In the genomic region with DNA sequence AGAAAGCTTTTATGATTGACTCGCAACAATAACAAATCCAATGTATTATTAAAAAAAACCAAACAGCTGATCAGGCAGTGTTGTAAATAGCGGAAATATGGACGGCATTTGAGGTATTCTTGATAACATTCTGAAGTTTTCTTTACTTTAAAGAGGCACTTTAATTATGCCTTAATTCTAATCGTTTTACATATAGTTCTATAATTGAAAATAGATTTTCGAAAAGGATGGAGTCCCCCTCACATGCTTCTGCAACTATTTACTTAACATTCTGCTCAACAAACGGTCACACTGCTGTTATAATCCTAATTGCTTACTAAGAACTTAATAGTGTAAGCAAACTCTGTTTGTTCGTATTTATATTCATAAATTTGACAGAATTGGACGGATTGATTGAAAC, we compare ENCODE assay signal across 1 fruit fly cellular context.
TF ChIP-seq lines count a peak whose summit lies in the region.

TSS of gene CG10068 (minus strand) at position 62 of the 400 bp plus-strand sequence.

TF ChIP-seq in whole organism, embryonic, 481 proteins besides CTCF, POLR2A, EP300 and RAD21 (continued from another document and continues in another):
- peak; percentile 72 for TF ChIP-seq CG9876 (GFP tag; optimal IDR thresholded peaks at IDR 0.05; lab: Kevin White, UChicago)
- peak; percentile 89 for TF ChIP-seq CG10979 (tag; optimal IDR thresholded peaks at IDR 0.05; lab: Kevin White, UChicago)
- peak; percentile 91 for TF ChIP-seq seq (GFP tag; IDR thresholded peaks at IDR 0.05; lab: Robert Waterston, UW)
- TF ChIP-seq CG7271 (tag; optimal IDR thresholded peaks at IDR 0.05; lab: Kevin White, UChicago): peak; percentile 92
- TF ChIP-seq ken (GFP tag; IDR thresholded peaks at IDR 0.05; lab: Robert Waterston, UW): peak; percentile 95
- TF ChIP-seq cwo (GFP tag; optimal IDR thresholded peaks at IDR 0.05; lab: Kevin White, UChicago): peak; percentile 83
- TF ChIP-seq Xrp1 (GFP tag; IDR thresholded peaks at IDR 0.05; lab: Robert Waterston, UW): peak; percentile 97
- peak; percentile 75 for TF ChIP-seq CG17568 (GFP tag; optimal IDR thresholded peaks at IDR 0.05; lab: Kevin White, UChicago)
- TF ChIP-seq CG11723 (GFP tag; optimal IDR thresholded peaks at IDR 0.05; lab: Kevin White, UChicago): peak; percentile 59
- peak; percentile 94 for TF ChIP-seq CG34422 (GFP tag; IDR thresholded peaks at IDR 0.05; lab: Robert Waterston, UW)
- peak; percentile 96 for TF ChIP-seq ci (GFP tag; IDR thresholded peaks at IDR 0.05; lab: Robert Waterston, UW)
- TF ChIP-seq gce (GFP tag; IDR thresholded peaks at IDR 0.05; lab: Robert Waterston, UW): peak; percentile 91; the same call in 2 of the 3 replicates
- peak; percentile 44 for TF ChIP-seq BEAF-32 (GFP tag; optimal IDR thresholded peaks at IDR 0.05; lab: Kevin White, UChicago)
- peak; percentile 85 for TF ChIP-seq CG14667 (GFP tag; IDR thresholded peaks at IDR 0.05; lab: Robert Waterston, UW)
- TF ChIP-seq NC2α (GFP tag; optimal IDR thresholded peaks at IDR 0.05; lab: Kevin White, UChicago): peak; percentile 81
- peak; percentile 22 for TF ChIP-seq CG17912 (GFP tag; optimal IDR thresholded peaks at IDR 0.05; lab: Kevin White, UChicago)
- peak; percentile 88 for TF ChIP-seq slbo (GFP tag; IDR thresholded peaks at IDR 0.05; lab: Robert Waterston, UW)
- TF ChIP-seq lov (optimal IDR thresholded peaks at IDR 0.05; lab: Kevin White, UChicago): no peak
- TF ChIP-seq lov (GFP tag; IDR thresholded peaks at IDR 0.05; lab: Robert Waterston, UW): peak; percentile 94
- peak; percentile 60 for TF ChIP-seq CG12071 (GFP tag; optimal IDR thresholded peaks at IDR 0.05; lab: Kevin White, UChicago)
- peak; percentile 99 for TF ChIP-seq sens (GFP tag; lab: Kevin White, UChicago)
- TF ChIP-seq so (GFP tag; IDR thresholded peaks at IDR 0.05; lab: Robert Waterston, UW): peak; percentile 90
- peak; percentile 77 for TF ChIP-seq CG18011 (GFP tag; optimal IDR thresholded peaks at IDR 0.05; lab: Kevin White, UChicago)
- peak; percentile 80 for TF ChIP-seq ATbp (GFP tag; optimal IDR thresholded peaks at IDR 0.05; lab: Kevin White, UChicago)
- peak; percentile 74 for TF ChIP-seq CG6813 (GFP tag; optimal IDR thresholded peaks at IDR 0.05; lab: Kevin White, UChicago)
- peak; percentile 82 for TF ChIP-seq Meics (GFP tag; optimal IDR thresholded peaks at IDR 0.05; lab: Kevin White, UChicago)
- TF ChIP-seq CG3847 (GFP tag; IDR thresholded peaks at IDR 0.05; lab: Robert Waterston, UW): no peak
- TF ChIP-seq CG17829 (tag; optimal IDR thresholded peaks at IDR 0.05; lab: Kevin White, UChicago): peak; percentile 94
- TF ChIP-seq CG5180 (GFP tag; optimal IDR thresholded peaks at IDR 0.05; lab: Kevin White, UChicago): peak; percentile 63
- TF ChIP-seq CG15073 (GFP tag; optimal IDR thresholded peaks at IDR 0.05; lab: Kevin White, UChicago): no peak
- TF ChIP-seq sisA (GFP tag; IDR thresholded peaks at IDR 0.05; lab: Robert Waterston, UW): peak; percentile 78
- TF ChIP-seq ap (GFP tag; IDR thresholded peaks at IDR 0.05; lab: Robert Waterston, UW): peak; percentile 85
- TF ChIP-seq Ets65A (GFP tag; lab: Kevin White, UChicago): peak; percentile 97
- peak; percentile 93 for TF ChIP-seq HLH3B (GFP tag; IDR thresholded peaks at IDR 0.05; lab: Robert Waterston, UW)
- peak; percentile 87 for TF ChIP-seq dpn (GFP tag; optimal IDR thresholded peaks at IDR 0.05; lab: Kevin White, UChicago)
- peak; percentile 80 for TF ChIP-seq nerfin-1 (tag; optimal IDR thresholded peaks at IDR 0.05; lab: Kevin White, UChicago)
- peak; percentile 67 for TF ChIP-seq Taf1 (GFP tag; IDR thresholded peaks at IDR 0.05; lab: Robert Waterston, UW)
- TF ChIP-seq pfk (GFP tag; optimal IDR thresholded peaks at IDR 0.05; lab: Kevin White, UChicago): no peak
- peak; percentile 77 for TF ChIP-seq CG11093 (GFP tag; IDR thresholded peaks at IDR 0.05; lab: Robert Waterston, UW)
- TF ChIP-seq Six4 (GFP tag; optimal IDR thresholded peaks at IDR 0.05; lab: Kevin White, UChicago): peak; percentile 87
- peak; percentile 55 for TF ChIP-seq p53 (GFP tag; optimal IDR thresholded peaks at IDR 0.05; lab: Kevin White, UChicago)
- peak; percentile 91 for TF ChIP-seq CG14441 (GFP tag; IDR thresholded peaks at IDR 0.05; lab: Robert Waterston, UW)
- TF ChIP-seq Antp (GFP tag; optimal IDR thresholded peaks at IDR 0.05; lab: Kevin White, UChicago): peak; percentile 82
- TF ChIP-seq psq (GFP tag; optimal IDR thresholded peaks at IDR 0.05; lab: Kevin White, UChicago): peak; percentile 66
- peak; percentile 91 for TF ChIP-seq phol (tag; optimal IDR thresholded peaks at IDR 0.05; lab: Kevin White, UChicago)
- TF ChIP-seq CG4707 (GFP tag; optimal IDR thresholded peaks at IDR 0.05; lab: Kevin White, UChicago): peak; percentile 28
- peak; percentile 87 for TF ChIP-seq Side (GFP tag; optimal IDR thresholded peaks at IDR 0.05; lab: Kevin White, UChicago)
- TF ChIP-seq gsb (GFP tag; IDR thresholded peaks at IDR 0.05; lab: Robert Waterston, UW): peak; percentile 76
- peak; percentile 94 for TF ChIP-seq CG6689 (GFP tag; IDR thresholded peaks at IDR 0.05; lab: Robert Waterston, UW)
- TF ChIP-seq Chrac-16 (GFP tag; optimal IDR thresholded peaks at IDR 0.05; lab: Kevin White, UChicago): peak; percentile 89
- TF ChIP-seq Bgb (GFP tag; IDR thresholded peaks at IDR 0.05; lab: Robert Waterston, UW; ENCODE audit: partially characterized antibody): no peak
- TF ChIP-seq pan (optimal IDR thresholded peaks at IDR 0.05; lab: Kevin White, UChicago): no peak
- TF ChIP-seq pan (GFP tag; optimal IDR thresholded peaks at IDR 0.05 in 1 of 2, IDR thresholded peaks at IDR 0.05 in 1 of 2): peak in 1 of 2 experiments; percentile 97
- TF ChIP-seq CG11085 (GFP tag; IDR thresholded peaks at IDR 0.05; lab: Robert Waterston, UW): no peak
- TF ChIP-seq CG3281 (GFP tag; optimal IDR thresholded peaks at IDR 0.05; lab: Kevin White, UChicago): peak; percentile 82
- peak; percentile 88 for TF ChIP-seq Dip3 (GFP tag; optimal IDR thresholded peaks at IDR 0.05; lab: Kevin White, UChicago)
- peak; percentile 88 for TF ChIP-seq CG32772 (GFP tag; IDR thresholded peaks at IDR 0.05; lab: Robert Waterston, UW)
- peak; percentile 30 to 91 for TF ChIP-seq bsh (GFP tag; optimal IDR thresholded peaks at IDR 0.05; lab: Kevin White, UChicago)
- TF ChIP-seq CG12104 (GFP tag; optimal IDR thresholded peaks at IDR 0.05; lab: Kevin White, UChicago): peak; percentile 70
- TF ChIP-seq Awh (GFP tag; IDR thresholded peaks at IDR 0.05; lab: Robert Waterston, UW): peak; percentile 94
- no peak for TF ChIP-seq CG14860 (GFP tag; IDR thresholded peaks at IDR 0.05; lab: Robert Waterston, UW; ENCODE audit: partially characterized antibody)
- peak; percentile 76 for TF ChIP-seq CG7987 (GFP tag; optimal IDR thresholded peaks at IDR 0.05; lab: Kevin White, UChicago)
- peak; percentile 87 for TF ChIP-seq Ets97D (GFP tag; optimal IDR thresholded peaks at IDR 0.05; lab: Kevin White, UChicago)
- peak; percentile 99 for TF ChIP-seq CG10267 (tag; optimal IDR thresholded peaks at IDR 0.05; lab: Kevin White, UChicago)
- TF ChIP-seq HLH54F (GFP tag; optimal IDR thresholded peaks at IDR 0.05; lab: Kevin White, UChicago): peak; percentile 88
- peak; percentile 89 for TF ChIP-seq Xbp1 (GFP tag; optimal IDR thresholded peaks at IDR 0.05; lab: Kevin White, UChicago)
- TF ChIP-seq wdn (GFP tag; IDR thresholded peaks at IDR 0.05; lab: Robert Waterston, UW): peak; percentile 83
- peak; percentile 94 for TF ChIP-seq CG8290 (GFP tag; optimal IDR thresholded peaks at IDR 0.05; lab: Kevin White, UChicago)
- TF ChIP-seq CG8290 (tag; optimal IDR thresholded peaks at IDR 0.05; lab: Kevin White, UChicago): peak; percentile 73 to 86
- peak; percentile 92 for TF ChIP-seq Rfx (GFP tag; IDR thresholded peaks at IDR 0.05; lab: Robert Waterston, UW)
- peak; percentile 83; the same call in 1 of the 2 replicates for TF ChIP-seq CG4404 (GFP tag; IDR thresholded peaks at IDR 0.05; lab: Robert Waterston, UW)
- no peak for TF ChIP-seq fru (optimal IDR thresholded peaks at IDR 0.05; lab: Kevin White, UChicago)
- TF ChIP-seq shn (GFP tag; optimal IDR thresholded peaks at IDR 0.05; lab: Kevin White, UChicago): peak; percentile 81
- TF ChIP-seq PHDP (tag; optimal IDR thresholded peaks at IDR 0.05; lab: Kevin White, UChicago): peak; percentile 82
- peak; percentile 88 for TF ChIP-seq CG11456 (GFP tag; IDR thresholded peaks at IDR 0.05; lab: Robert Waterston, UW)
- peak; percentile 89 for TF ChIP-seq CG14014 (GFP tag; IDR thresholded peaks at IDR 0.05; lab: Robert Waterston, UW)
- TF ChIP-seq CG1529 (GFP tag; optimal IDR thresholded peaks at IDR 0.05; lab: Kevin White, UChicago): peak; percentile 79
- peak; percentile 96 for TF ChIP-seq CG17328 (GFP tag; IDR thresholded peaks at IDR 0.05; lab: Robert Waterston, UW)
- peak; percentile 81 for TF ChIP-seq CrebB (tag; optimal IDR thresholded peaks at IDR 0.05; lab: Kevin White, UChicago)
- TF ChIP-seq Sin3A (optimal IDR thresholded peaks at IDR 0.05; lab: Kevin White, UChicago): no peak
- TF ChIP-seq nmo (GFP tag; optimal IDR thresholded peaks at IDR 0.05; lab: Kevin White, UChicago): peak; percentile 94
- peak; percentile 90 for TF ChIP-seq dmrt11E (tag; optimal IDR thresholded peaks at IDR 0.05; lab: Kevin White, UChicago)
- peak; percentile 62 for TF ChIP-seq Drgx (GFP tag; IDR thresholded peaks at IDR 0.05; lab: Robert Waterston, UW)
- peak; percentile 86 for TF ChIP-seq Abd-B (GFP tag; optimal IDR thresholded peaks at IDR 0.05; lab: Kevin White, UChicago)
- TF ChIP-seq otp (GFP tag; IDR thresholded peaks at IDR 0.05; lab: Robert Waterston, UW): peak; percentile 92
- TF ChIP-seq CG13296 (GFP tag; optimal IDR thresholded peaks at IDR 0.05; lab: Kevin White, UChicago): peak; percentile 77
- TF ChIP-seq CG8765 (GFP tag; IDR thresholded peaks at IDR 0.05; lab: Robert Waterston, UW): peak; percentile 89
- peak; percentile 98 for TF ChIP-seq vvl (GFP tag; IDR thresholded peaks at IDR 0.05; lab: Robert Waterston, UW)
- TF ChIP-seq Sry-δ (GFP tag; optimal IDR thresholded peaks at IDR 0.05; lab: Kevin White, UChicago): peak; percentile 68
- 0 out of 2 replicates have a peak, but pooled peaks have one; percentile 22 for TF ChIP-seq Scr (GFP tag; IDR thresholded peaks at IDR 0.05; lab: Robert Waterston, UW; ENCODE audit: partially characterized antibody)
- peak in 1 of 2 experiments; percentile 32 for TF ChIP-seq Hr78 (GFP tag; optimal IDR thresholded peaks at IDR 0.05; lab: Kevin White, UChicago)
- TF ChIP-seq CG8924 (tag; optimal IDR thresholded peaks at IDR 0.05; lab: Kevin White, UChicago): peak; percentile 96
- peak; percentile 93 for TF ChIP-seq trem (tag; optimal IDR thresholded peaks at IDR 0.05; lab: Kevin White, UChicago)
- TF ChIP-seq CG12744 (GFP tag; optimal IDR thresholded peaks at IDR 0.05; lab: Kevin White, UChicago): peak; percentile 91
- peak; percentile 74 for TF ChIP-seq CG34376 (GFP tag; optimal IDR thresholded peaks at IDR 0.05; lab: Kevin White, UChicago)
- TF ChIP-seq Neu2 (GFP tag; optimal IDR thresholded peaks at IDR 0.05; lab: Kevin White, UChicago; ENCODE audit: borderline replicate concordance): peak; percentile 68
- TF ChIP-seq Jarid2 (GFP tag; optimal IDR thresholded peaks at IDR 0.05; lab: Kevin White, UChicago): peak; percentile 29
- peak; percentile 84 for TF ChIP-seq grau (tag; optimal IDR thresholded peaks at IDR 0.05; lab: Kevin White, UChicago)
- peak; percentile 23 for TF ChIP-seq pros (GFP tag; optimal IDR thresholded peaks at IDR 0.05; lab: Kevin White, UChicago)
- TF ChIP-seq stwl (tag; optimal IDR thresholded peaks at IDR 0.05; lab: Kevin White, UChicago): peak; percentile 98
- peak; percentile 73 for TF ChIP-seq fd64A (GFP tag; optimal IDR thresholded peaks at IDR 0.05; lab: Kevin White, UChicago)
- TF ChIP-seq Ssrp (tag; optimal IDR thresholded peaks at IDR 0.05; lab: Kevin White, UChicago): peak; percentile 80
- TF ChIP-seq CG1602 (GFP tag; optimal IDR thresholded peaks at IDR 0.05; lab: Kevin White, UChicago): peak; percentile 89
- peak; percentile 80 for TF ChIP-seq esg (GFP tag; conservative IDR thresholded peaks at IDR 0.05; lab: Robert Waterston, UW)
- peak; percentile 90 for TF ChIP-seq Ptx1 (GFP tag; IDR thresholded peaks at IDR 0.05; lab: Robert Waterston, UW)
- TF ChIP-seq Bdp1 (GFP tag; optimal IDR thresholded peaks at IDR 0.05; lab: Kevin White, UChicago): peak; percentile 90
- TF ChIP-seq Gug (GFP tag; IDR thresholded peaks at IDR 0.05; lab: Robert Waterston, UW): peak; percentile 73; the same call in 2 of the 4 replicates
- TF ChIP-seq Hsf (GFP tag; optimal IDR thresholded peaks at IDR 0.05; lab: Kevin White, UChicago): peak; percentile 90
- TF ChIP-seq chif (GFP tag; optimal IDR thresholded peaks at IDR 0.05; lab: Kevin White, UChicago): peak; percentile 83 to 87
- TF ChIP-seq vfl (GFP tag; optimal IDR thresholded peaks at IDR 0.05; lab: Kevin White, UChicago): peak; percentile 72
- peak; percentile 75 for TF ChIP-seq CG1647 (GFP tag; optimal IDR thresholded peaks at IDR 0.05; lab: Kevin White, UChicago)
- TF ChIP-seq az2 (GFP tag; optimal IDR thresholded peaks at IDR 0.05; lab: Kevin White, UChicago): peak; percentile 89
- TF ChIP-seq Spps (tag; optimal IDR thresholded peaks at IDR 0.05; lab: Kevin White, UChicago): peak; percentile 80
- TF ChIP-seq zfh2 (GFP tag; optimal IDR thresholded peaks at IDR 0.05; lab: Kevin White, UChicago): peak; percentile 83
- peak; percentile 90 for TF ChIP-seq Rx (GFP tag; IDR thresholded peaks at IDR 0.05; lab: Robert Waterston, UW)
- peak; percentile 79 for TF ChIP-seq CG1792 (GFP tag; optimal IDR thresholded peaks at IDR 0.05; lab: Kevin White, UChicago)
- peak; percentile 84 for TF ChIP-seq Atf3 (GFP tag; optimal IDR thresholded peaks at IDR 0.05; lab: Kevin White, UChicago)
- TF ChIP-seq kah (GFP tag; optimal IDR thresholded peaks at IDR 0.05; lab: Kevin White, UChicago): peak; percentile 74
- TF ChIP-seq CG9727 (GFP tag; optimal IDR thresholded peaks at IDR 0.05; lab: Kevin White, UChicago): peak; percentile 92
- TF ChIP-seq CG4730 (GFP tag; IDR thresholded peaks at IDR 0.05; lab: Robert Waterston, UW): peak; percentile 82
- TF ChIP-seq maf-S (GFP tag; optimal IDR thresholded peaks at IDR 0.05; lab: Kevin White, UChicago): peak; percentile 86
- TF ChIP-seq lbe (GFP tag; optimal IDR thresholded peaks at IDR 0.05; lab: Kevin White, UChicago): peak; percentile 81
- peak; percentile 71 for TF ChIP-seq CG3838 (GFP tag; optimal IDR thresholded peaks at IDR 0.05; lab: Kevin White, UChicago)
- TF ChIP-seq Nf-YC (tag; optimal IDR thresholded peaks at IDR 0.05; lab: Kevin White, UChicago): peak; percentile 75
- peak; percentile 75 for TF ChIP-seq CG12236 (GFP tag; optimal IDR thresholded peaks at IDR 0.05; lab: Kevin White, UChicago)
- TF ChIP-seq CoRest (tag; optimal IDR thresholded peaks at IDR 0.05; lab: Kevin White, UChicago): peak; percentile 88
